Worm (Caenorhabditis elegans) whole organism, L1 larva: ENCODE results near the gene T22H9.1.
A peak's percentile ranks its signal among the peaks of the same experiment; 100 is the strongest.

Source experiments
- C04F5.9 ChIP-seq: sonication (generic microtip); optimal IDR thresholded peaks from 2 replicates; lab custom pipeline; 2016; ENCODE audit warnings: missing genetic modification characterization, missing compliant biosample characterization
- C34B4.2 ChIP-seq: sonication (generic microtip); optimal IDR thresholded peaks from 2 replicates; lab custom pipeline; 2017; ENCODE audit warnings: mild to moderate bottlenecking, missing genetic modification characterization, missing compliant biosample characterization
- F16B12.6 ChIP-seq: fragments of 150-350 bp; optimal IDR thresholded peaks from 2 replicates; lab custom pipeline; 2014; ENCODE audit warnings: missing biosample characterization, missing genetic modification characterization
- Y116A8C.19 ChIP-seq: sonication (generic microtip); optimal IDR thresholded peaks from 2 replicates; lab custom pipeline; 2016; ENCODE audit warnings: missing compliant biosample characterization, missing genetic modification characterization, borderline replicate concordance
- aha-1 ChIP-seq: fragments of 150-350 bp; optimal IDR thresholded peaks from 2 replicates; lab custom pipeline; 2014; ENCODE audit warnings: missing biosample characterization, missing genetic modification characterization
- alr-1 ChIP-seq: fragments of 200-800 bp; sonication (Bioruptor generic); optimal IDR thresholded peaks from 2 replicates; lab custom pipeline; 2018; ENCODE audit warnings: borderline replicate concordance, mild to moderate bottlenecking, missing genetic modification characterization, missing compliant biosample characterization
- blmp-1 ChIP-seq: fragments of 150-350 bp; optimal IDR thresholded peaks from 2 replicates; lab custom pipeline; 2014; ENCODE audit warnings: missing biosample characterization, missing genetic modification characterization
- ceh-63 ChIP-seq: fragments of 200-800 bp; sonication (Bioruptor generic); optimal IDR thresholded peaks from 2 replicates; lab custom pipeline; 2018; ENCODE audit warnings: mild to moderate bottlenecking, missing genetic modification characterization, missing compliant biosample characterization
- ceh-8 ChIP-seq: fragments of 200-800 bp; sonication (Bioruptor generic); optimal IDR thresholded peaks from 2 replicates; lab custom pipeline; 2018; ENCODE audit warnings: mild to moderate bottlenecking, missing genetic modification characterization, moderate library complexity, missing compliant biosample characterization
- ceh-82 ChIP-seq, 3 experiments: fragments of 150-350 bp in 1 of 3; sonication (generic microtip) in 2 of 3; optimal IDR thresholded peaks; 2 replicates each; lab custom pipeline; 2014 to 2017; ENCODE audit warnings: missing biosample characterization in 3 of 3, missing genetic modification characterization in 3 of 3
- ceh-88 ChIP-seq: fragments of 200-800 bp; sonication (Bioruptor generic); IDR thresholded peaks from 2 replicates; pipeline ENCODE4 v1.3.6; 2022; ENCODE audit warnings: missing genetic modification characterization, missing compliant biosample characterization
- ceh-90 ChIP-seq: sonication (generic microtip); optimal IDR thresholded peaks from 2 replicates; lab custom pipeline; 2016; ENCODE audit warnings: missing genetic modification characterization, missing compliant biosample characterization
- dpl-1 ChIP-seq, 3 experiments: fragments of 150-350 bp in 2 of 3; sonication (generic microtip) in 1 of 3; optimal IDR thresholded peaks; 2 replicates each; lab custom pipeline; 2014 to 2017; ENCODE audit warnings: missing biosample characterization in 3 of 3, missing genetic modification characterization in 3 of 3, missing genetic modification reagents in 3 of 3
- efl-1 ChIP-seq, 4 experiments: fragments of 150-350 bp; optimal IDR thresholded peaks in 3 of 4; peaks in 1 of 4; 1 replicate in 1 of 4; 2 replicates in 3 of 4; lab custom pipeline; 2014; ENCODE audit warnings: missing biosample characterization in 2 of 4, missing genetic modification characterization in 2 of 4, missing genetic modification reagents in 2 of 4
- efl-3 ChIP-seq: fragments of 200-800 bp; sonication (Bioruptor generic); optimal IDR thresholded peaks from 2 replicates; lab custom pipeline; 2018; ENCODE audit warnings: mild to moderate bottlenecking, missing genetic modification characterization, missing compliant biosample characterization
- egl-13 ChIP-seq: sonication (generic microtip); optimal IDR thresholded peaks from 2 replicates; lab custom pipeline; 2016; ENCODE audit warnings: missing genotype, missing genetic modification reagents, missing genetic modification characterization, missing compliant biosample characterization
- egl-27 ChIP-seq, 2 experiments: fragments of 150-350 bp in 1 of 2; sonication (generic microtip); optimal IDR thresholded peaks; 3 replicates each; lab custom pipeline; 2017 to 2018; ENCODE audit warnings: missing biosample characterization in 2 of 2, missing genetic modification characterization in 2 of 2, missing genetic modification reagents in 2 of 2
- elt-3 ChIP-seq, 6 experiments: fragments of 150-350 bp in 1 of 6; sonication (generic microtip); optimal IDR thresholded peaks; 2 replicates each; lab custom pipeline; 2017 to 2018; ENCODE audit warnings: missing biosample characterization in 6 of 6, missing genetic modification characterization in 6 of 6, inconsistent platforms in 1 of 6
- ets-5 ChIP-seq: fragments of 200-800 bp; sonication (Bioruptor generic); IDR thresholded peaks from 2 replicates; pipeline ENCODE4 v1.3.6; 2022; ENCODE audit warnings: missing genetic modification characterization, missing compliant biosample characterization
- fkh-8 ChIP-seq: sonication (generic microtip); optimal IDR thresholded peaks from 2 replicates; lab custom pipeline; 2016; ENCODE audit warnings: mild to moderate bottlenecking, missing genetic modification characterization, missing compliant biosample characterization
- fos-1 ChIP-seq: fragments of 150-350 bp; optimal IDR thresholded peaks from 2 replicates; lab custom pipeline; 2014; ENCODE audit warnings: missing biosample characterization, missing genetic modification characterization
- grh-1 ChIP-seq: fragments of 200-800 bp; sonication (Bioruptor generic); IDR thresholded peaks from 2 replicates; pipeline ENCODE4 v1.3.6; 2022; ENCODE audit warnings: missing genetic modification reagents, missing genetic modification characterization, missing compliant biosample characterization
- hlh-17 ChIP-seq: fragments of 200-800 bp; sonication (Bioruptor generic); optimal IDR thresholded peaks from 2 replicates; lab custom pipeline; 2018; ENCODE audit warnings: missing genetic modification characterization, mild to moderate bottlenecking, missing compliant biosample characterization, moderate library complexity, borderline replicate concordance
- hlh-4 ChIP-seq: sonication (generic microtip); optimal IDR thresholded peaks from 2 replicates; lab custom pipeline; 2016; ENCODE audit warnings: mild to moderate bottlenecking, missing genetic modification characterization, missing compliant biosample characterization
- hpl-2 ChIP-seq: fragments of 150-350 bp; optimal IDR thresholded peaks from 2 replicates; lab custom pipeline; 2014; ENCODE audit warnings: missing biosample characterization, missing genetic modification reagents, missing genetic modification characterization
- irx-1 ChIP-seq: sonication (generic microtip); optimal IDR thresholded peaks from 2 replicates; lab custom pipeline; 2016; ENCODE audit warnings: missing genetic modification characterization, missing compliant biosample characterization
- isw-1 ChIP-seq: fragments of 200-800 bp; sonication (Bioruptor generic); IDR thresholded peaks from 2 replicates; pipeline ENCODE4 v1.3.6; 2022; ENCODE audit warnings: missing genetic modification characterization, missing compliant biosample characterization
- jun-1 ChIP-seq: fragments of 150-350 bp; optimal IDR thresholded peaks from 2 replicates; lab custom pipeline; 2014; ENCODE audit warnings: missing biosample characterization, missing genetic modification reagents, missing genetic modification characterization
- lin-35 ChIP-seq, 2 experiments: fragments of 150-350 bp; optimal IDR thresholded peaks; 2 replicates each; lab custom pipeline; 2014; ENCODE audit warnings: missing biosample characterization in 2 of 2, missing genetic modification characterization in 2 of 2, missing genetic modification reagents in 2 of 2
- lir-3 ChIP-seq: sonication (generic microtip); optimal IDR thresholded peaks from 2 replicates; lab custom pipeline; 2016; ENCODE audit warnings: mild to moderate bottlenecking, missing genetic modification characterization, moderate library complexity, missing compliant biosample characterization; ENCODE audit not compliant: poor library complexity
- mab-9 ChIP-seq: fragments of 200-800 bp; sonication (Bioruptor generic); IDR thresholded peaks from 2 replicates; pipeline ENCODE4 v1.3.6; 2022; ENCODE audit warnings: missing genetic modification reagents, missing genetic modification characterization, missing compliant biosample characterization
- nhr-11 ChIP-seq: fragments of 150-350 bp; optimal IDR thresholded peaks from 2 replicates; lab custom pipeline; 2014; ENCODE audit warnings: missing biosample characterization, missing genetic modification characterization
- nhr-12 ChIP-seq: sonication (generic microtip); optimal IDR thresholded peaks from 2 replicates; lab custom pipeline; 2017; ENCODE audit warnings: missing biosample characterization, missing genetic modification characterization
- nhr-19 ChIP-seq: fragments of 200-800 bp; sonication (Bioruptor generic); conservative IDR thresholded peaks from 2 replicates; pipeline ENCODE4 v1.3.6; 2022; ENCODE audit warnings: missing genetic modification characterization, missing compliant biosample characterization
- nhr-237 ChIP-seq: fragments of 150-350 bp; optimal IDR thresholded peaks from 2 replicates; lab custom pipeline; 2014; ENCODE audit warnings: missing biosample characterization, missing genetic modification characterization
- nhr-28 ChIP-seq: fragments of 150-350 bp; optimal IDR thresholded peaks from 2 replicates; lab custom pipeline; 2014; ENCODE audit warnings: missing biosample characterization, missing genetic modification characterization
- nhr-90 ChIP-seq: sonication (generic microtip); optimal IDR thresholded peaks from 2 replicates; lab custom pipeline; 2016; ENCODE audit warnings: mild to moderate bottlenecking, missing genetic modification characterization, missing compliant biosample characterization; ENCODE audit not compliant: poor library complexity
- rnt-1 ChIP-seq: sonication (generic microtip); optimal IDR thresholded peaks from 2 replicates; lab custom pipeline; 2016; ENCODE audit warnings: mild to moderate bottlenecking, missing genetic modification characterization, moderate library complexity, missing compliant biosample characterization
- sox-4 ChIP-seq: sonication (generic microtip); optimal IDR thresholded peaks from 2 replicates; lab custom pipeline; 2016; ENCODE audit warnings: missing genetic modification characterization, missing compliant biosample characterization
- sptf-1 ChIP-seq: fragments of 150-350 bp; optimal IDR thresholded peaks from 2 replicates; lab custom pipeline; 2014; ENCODE audit warnings: missing biosample characterization, missing genetic modification characterization
- tlp-1 ChIP-seq: fragments of 150-350 bp; optimal IDR thresholded peaks from 2 replicates; lab custom pipeline; 2014; ENCODE audit warnings: missing biosample characterization, missing genetic modification characterization
- unc-130 ChIP-seq: fragments of 150-350 bp; optimal IDR thresholded peaks from 2 replicates; lab custom pipeline; 2017; ENCODE audit warnings: missing biosample characterization, missing genetic modification characterization, inconsistent platforms
- unc-30 ChIP-seq: sonication (generic microtip); optimal IDR thresholded peaks from 2 replicates; lab custom pipeline; 2017; ENCODE audit warnings: missing biosample characterization, missing genetic modification characterization
- unc-86 ChIP-seq: sonication (generic microtip); optimal IDR thresholded peaks from 2 replicates; lab custom pipeline; 2016; ENCODE audit warnings: missing genetic modification characterization, missing compliant biosample characterization
- vab-15 ChIP-seq: sonication (generic microtip); optimal IDR thresholded peaks from 2 replicates; lab custom pipeline; 2017; ENCODE audit warnings: missing genotype, mild to moderate bottlenecking, missing genetic modification characterization, missing compliant biosample characterization
- zip-4 ChIP-seq: fragments of 200-800 bp; sonication (Bioruptor generic); optimal IDR thresholded peaks from 2 replicates; lab custom pipeline; 2018; ENCODE audit warnings: mild to moderate bottlenecking, missing genetic modification characterization, moderate library complexity, missing compliant biosample characterization
- ztf-4 ChIP-seq: fragments of 150-350 bp; optimal IDR thresholded peaks from 2 replicates; lab custom pipeline; 2014; ENCODE audit warnings: missing biosample characterization, missing genetic modification characterization

T22H9.1 gene

DNA sequence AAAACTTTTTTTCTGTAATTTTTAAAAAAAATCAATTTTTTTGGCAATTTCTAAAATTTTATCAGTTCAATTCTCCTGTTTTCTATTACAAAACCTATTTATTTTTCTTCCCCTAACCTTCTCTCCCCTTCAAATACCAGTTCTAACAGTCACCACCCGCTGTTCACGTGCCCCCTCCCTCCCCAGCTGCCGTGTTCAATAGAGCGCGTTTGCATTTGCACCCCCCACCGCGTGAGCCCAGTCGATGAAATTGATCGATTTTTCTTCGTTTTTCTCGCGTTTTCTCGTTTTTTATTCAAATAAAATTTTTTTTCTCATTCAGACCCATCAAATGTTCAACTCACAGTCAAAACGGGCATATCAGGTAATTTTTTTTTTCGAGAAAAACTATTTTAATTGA is 10.5 kb upstream of the T22H9.1 start, which contains the start of gene atg-9 (continued):
- peak in 3 of 6 experiments; percentile 47 to 70 (median 64) for TF ChIP-seq elt-3 (tag; optimal IDR thresholded peaks at IDR 0.05; lab: Kevin White, UChicago)
- no peak for TF ChIP-seq egl-27 (tag; optimal IDR thresholded peaks at IDR 0.05; lab: Kevin White, UChicago)
- TF ChIP-seq ztf-4 (tag; lab: Kevin White, UChicago), result peak; percentile 32
- peak; percentile 69 for TF ChIP-seq vab-15
- TF ChIP-seq ceh-88 (GFP tag; lab: Robert Waterston, UW), result no peak
- TF ChIP-seq efl-3, result no peak
- TF ChIP-seq C04F5.9, result no peak
- TF ChIP-seq mab-9 (GFP tag; lab: Robert Waterston, UW), result 0 out of 2 replicates have a peak, but pooled peaks have one; percentile 16
- TF ChIP-seq sox-4 (tag; lab: Kevin White, UChicago), result no peak
- no peak for TF ChIP-seq unc-30 (tag; lab: Kevin White, UChicago)
- TF ChIP-seq grh-1 (GFP tag; lab: Robert Waterston, UW), result peak; percentile 88
- peak; percentile 68 for TF ChIP-seq fkh-8
- TF ChIP-seq fos-1 (tag; lab: Kevin White, UChicago), result no peak
- no peak for TF ChIP-seq hpl-2 (GFP tag; lab: Kevin White, UChicago)
- no peak for TF ChIP-seq nhr-12 (tag; lab: Kevin White, UChicago)
- TF ChIP-seq nhr-90 (tag; lab: Kevin White, UChicago), result peak; percentile 68
- no peak for TF ChIP-seq hlh-17
- TF ChIP-seq egl-13 (tag; lab: Kevin White, UChicago), result no peak
- TF ChIP-seq jun-1 (tag; lab: Kevin White, UChicago), result no peak
- no peak for TF ChIP-seq irx-1 (tag; lab: Kevin White, UChicago)
- no peak for TF ChIP-seq nhr-28 (tag; lab: Kevin White, UChicago)
- TF ChIP-seq lin-35 (GFP tag; optimal IDR thresholded peaks at IDR 0.05; lab: Kevin White, UChicago), result peak; percentile 56 to 85
- no peak for TF ChIP-seq ets-5 (GFP tag; lab: Robert Waterston, UW)
- TF ChIP-seq isw-1 (GFP tag; lab: Robert Waterston, UW), result peak; percentile 31; the same call in 1 of the 2 replicates
- TF ChIP-seq sptf-1, result no peak
- peak; percentile 72 for TF ChIP-seq blmp-1 (tag; lab: Kevin White, UChicago)
- peak; percentile 42 to 78 (median 51) for TF ChIP-seq ceh-82 (tag; optimal IDR thresholded peaks at IDR 0.05; lab: Kevin White, UChicago)
- TF ChIP-seq F16B12.6, result peak; percentile 36
- no peak for TF ChIP-seq Y116A8C.19 (tag; lab: Kevin White, UChicago)
- peak; percentile 61 for TF ChIP-seq rnt-1 (tag; lab: Kevin White, UChicago)
- TF ChIP-seq unc-130 (tag; lab: Kevin White, UChicago), result peak; percentile 56
- TF ChIP-seq C34B4.2 (tag; lab: Kevin White, UChicago), result no peak
- no peak for TF ChIP-seq zip-4 (GFP tag; lab: Kevin White, UChicago)
- peak; percentile 9 for TF ChIP-seq nhr-237
- peak; percentile 3 for TF ChIP-seq unc-86
- no peak for TF ChIP-seq tlp-1 (tag; lab: Kevin White, UChicago)
- no peak for TF ChIP-seq ceh-90 (tag; lab: Kevin White, UChicago)
- TF ChIP-seq aha-1 (tag; lab: Kevin White, UChicago), result no peak
- no peak for TF ChIP-seq ceh-63 (GFP tag; lab: Kevin White, UChicago)
- peak; percentile 3 for TF ChIP-seq ceh-8 (GFP tag; lab: Kevin White, UChicago)
- peak; percentile 65 to 71 for TF ChIP-seq efl-1 (optimal IDR thresholded peaks at IDR 0.05; lab: Kevin White, UChicago)
- peak; percentile 68 to 96 for TF ChIP-seq efl-1 (GFP tag; optimal IDR thresholded peaks at IDR 0.05 in 1 of 2; lab: Kevin White, UChicago)
- TF ChIP-seq, all 84 proteins: peak for 43

DNA sequence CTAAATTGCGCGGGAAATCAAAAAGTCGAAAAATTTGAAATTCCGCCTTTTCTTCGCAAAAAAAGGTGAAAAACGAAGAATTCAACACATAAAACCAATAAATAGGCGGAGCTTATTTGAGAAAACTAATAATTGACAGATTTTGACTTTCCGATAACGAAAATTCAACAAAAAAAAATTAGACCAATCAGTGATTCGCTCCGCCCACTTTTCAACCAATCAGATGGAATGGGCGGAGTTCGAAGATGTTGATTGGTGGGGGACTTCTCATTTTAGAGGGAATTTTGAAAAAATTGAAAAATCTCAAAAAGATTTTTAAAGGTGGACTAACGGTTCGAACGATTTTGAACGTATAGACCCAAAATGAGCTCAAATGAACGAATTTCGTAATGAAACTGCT is 8.7 kb upstream of the T22H9.1 start:
- TF ChIP-seq hlh-4 (no peak), blmp-1 (tag; lab: Kevin White, UChicago) (no peak), alr-1 (tag; lab: Kevin White, UChicago) (no peak), hpl-2 (GFP tag; lab: Kevin White, UChicago) (no peak), ceh-90 (tag; lab: Kevin White, UChicago) (no peak), sox-4 (tag; lab: Kevin White, UChicago) (no peak), C04F5.9 (no peak), nhr-11 (tag; lab: Kevin White, UChicago) (no peak), egl-27 (tag; optimal IDR thresholded peaks at IDR 0.05; lab: Kevin White, UChicago) (no peak), dpl-1 (GFP tag; optimal IDR thresholded peaks at IDR 0.05; lab: Kevin White, UChicago) (no peak), mab-9 (GFP tag; lab: Robert Waterston, UW) (no peak), ceh-8 (GFP tag; lab: Kevin White, UChicago) (no peak), tlp-1 (tag; lab: Kevin White, UChicago) (no peak), isw-1 (GFP tag; lab: Robert Waterston, UW) (no peak), nhr-19 (GFP tag; lab: Robert Waterston, UW) (no peak), vab-15 (no peak), lir-3 (no peak)
